Worm (Caenorhabditis elegans) whole organism, L1 larva: ENCODE measurements around the gene F56C3.7.

Experiments used
- C04F5.9 ChIP-seq: sonication (generic microtip); optimal IDR thresholded peaks from 2 replicates; lab custom pipeline; 2016; ENCODE audit warnings: missing genetic modification characterization, missing compliant biosample characterization
- C16A3.4 ChIP-seq: fragments of 150-350 bp; optimal IDR thresholded peaks from 2 replicates; lab custom pipeline; 2014; ENCODE audit warnings: missing biosample characterization, missing genetic modification characterization
- Y116A8C.19 ChIP-seq: sonication (generic microtip); optimal IDR thresholded peaks from 2 replicates; lab custom pipeline; 2016; ENCODE audit warnings: missing compliant biosample characterization, missing genetic modification characterization, borderline replicate concordance
- aha-1 ChIP-seq: fragments of 150-350 bp; optimal IDR thresholded peaks from 2 replicates; lab custom pipeline; 2014; ENCODE audit warnings: missing biosample characterization, missing genetic modification characterization
- alr-1 ChIP-seq: fragments of 200-800 bp; sonication (Bioruptor generic); optimal IDR thresholded peaks from 2 replicates; lab custom pipeline; 2018; ENCODE audit warnings: borderline replicate concordance, mild to moderate bottlenecking, missing genetic modification characterization, missing compliant biosample characterization
- aly-2 ChIP-seq: fragments of 150-350 bp; optimal IDR thresholded peaks from 2 replicates; lab custom pipeline; 2014; ENCODE audit warnings: missing biosample characterization, missing genetic modification characterization
- ama-1 ChIP-seq: fragments of 150-350 bp; optimal IDR thresholded peaks from 2 replicates; lab custom pipeline; 2014
- blmp-1 ChIP-seq: fragments of 150-350 bp; optimal IDR thresholded peaks from 2 replicates; lab custom pipeline; 2014; ENCODE audit warnings: missing biosample characterization, missing genetic modification characterization
- ceh-63 ChIP-seq: fragments of 200-800 bp; sonication (Bioruptor generic); optimal IDR thresholded peaks from 2 replicates; lab custom pipeline; 2018; ENCODE audit warnings: mild to moderate bottlenecking, missing genetic modification characterization, missing compliant biosample characterization
- ceh-88 ChIP-seq: fragments of 200-800 bp; sonication (Bioruptor generic); IDR thresholded peaks from 2 replicates; pipeline ENCODE4 v1.3.6; 2022; ENCODE audit warnings: missing genetic modification characterization, missing compliant biosample characterization
- ceh-90 ChIP-seq: sonication (generic microtip); optimal IDR thresholded peaks from 2 replicates; lab custom pipeline; 2016; ENCODE audit warnings: missing genetic modification characterization, missing compliant biosample characterization
- ces-1 ChIP-seq: fragments of 150-350 bp; optimal IDR thresholded peaks from 2 replicates; lab custom pipeline; 2014; ENCODE audit warnings: missing biosample characterization, missing genetic modification reagents, missing genetic modification characterization
- dsc-1 ChIP-seq: sonication (generic microtip); optimal IDR thresholded peaks from 2 replicates; lab custom pipeline; 2016; ENCODE audit warnings: mild to moderate bottlenecking, missing genetic modification characterization, missing compliant biosample characterization
- efl-3 ChIP-seq: fragments of 200-800 bp; sonication (Bioruptor generic); optimal IDR thresholded peaks from 2 replicates; lab custom pipeline; 2018; ENCODE audit warnings: mild to moderate bottlenecking, missing genetic modification characterization, missing compliant biosample characterization
- egl-27 ChIP-seq, 2 experiments: fragments of 150-350 bp in 1 of 2; sonication (generic microtip); optimal IDR thresholded peaks; 3 replicates each; lab custom pipeline; 2017 to 2018; ENCODE audit warnings: missing biosample characterization in 2 of 2, missing genetic modification characterization in 2 of 2, missing genetic modification reagents in 2 of 2
- elt-2 ChIP-seq: sonication (generic microtip); optimal IDR thresholded peaks from 2 replicates; lab custom pipeline; 2016; ENCODE audit warnings: missing genetic modification characterization, mild to moderate bottlenecking, inconsistent platforms, missing compliant biosample characterization, missing genetic modification reagents
- fos-1 ChIP-seq: fragments of 150-350 bp; optimal IDR thresholded peaks from 2 replicates; lab custom pipeline; 2014; ENCODE audit warnings: missing biosample characterization, missing genetic modification characterization
- grh-1 ChIP-seq: fragments of 200-800 bp; sonication (Bioruptor generic); IDR thresholded peaks from 2 replicates; pipeline ENCODE4 v1.3.6; 2022; ENCODE audit warnings: missing genetic modification reagents, missing genetic modification characterization, missing compliant biosample characterization
- lin-13 ChIP-seq: fragments of 150-350 bp; optimal IDR thresholded peaks from 2 replicates; lab custom pipeline; 2014; ENCODE audit warnings: missing biosample characterization, missing genetic modification reagents, missing genetic modification characterization
- lin-15B ChIP-seq: fragments of 150-350 bp; sonication (generic microtip); optimal IDR thresholded peaks from 3 replicates; lab custom pipeline; 2014; ENCODE audit warnings: missing biosample characterization, missing genetic modification characterization
- lin-35 ChIP-seq, 2 experiments: fragments of 150-350 bp; optimal IDR thresholded peaks; 2 replicates each; lab custom pipeline; 2014; ENCODE audit warnings: missing biosample characterization in 2 of 2, missing genetic modification characterization in 2 of 2, missing genetic modification reagents in 2 of 2
- lsy-2 ChIP-seq, 2 experiments: fragments of 150-350 bp; optimal IDR thresholded peaks; 2 replicates each; lab custom pipeline; 2014; ENCODE audit warnings: missing biosample characterization in 2 of 2, missing genetic modification characterization in 2 of 2
- nhr-11 ChIP-seq: fragments of 150-350 bp; optimal IDR thresholded peaks from 2 replicates; lab custom pipeline; 2014; ENCODE audit warnings: missing biosample characterization, missing genetic modification characterization
- nhr-19 ChIP-seq: fragments of 200-800 bp; sonication (Bioruptor generic); conservative IDR thresholded peaks from 2 replicates; pipeline ENCODE4 v1.3.6; 2022; ENCODE audit warnings: missing genetic modification characterization, missing compliant biosample characterization
- nhr-28 ChIP-seq: fragments of 150-350 bp; optimal IDR thresholded peaks from 2 replicates; lab custom pipeline; 2014; ENCODE audit warnings: missing biosample characterization, missing genetic modification characterization
- nhr-76 ChIP-seq: sonication (generic microtip); optimal IDR thresholded peaks from 2 replicates; lab custom pipeline; 2017; ENCODE audit warnings: missing biosample characterization, missing genetic modification characterization
- nhr-77 ChIP-seq: fragments of 150-350 bp; optimal IDR thresholded peaks from 2 replicates; lab custom pipeline; 2014; ENCODE audit warnings: missing biosample characterization, missing genetic modification characterization
- nhr-84 ChIP-seq: sonication (generic microtip); optimal IDR thresholded peaks from 2 replicates; lab custom pipeline; 2017; ENCODE audit warnings: missing biosample characterization, missing genetic modification characterization
- nhr-85 ChIP-seq: sonication (generic microtip); peaks from one replicate; lab custom pipeline; 2016; ENCODE audit warnings: missing genetic modification characterization, inconsistent platforms, missing compliant biosample characterization
- pag-3 ChIP-seq: sonication (generic microtip); optimal IDR thresholded peaks from 2 replicates; lab custom pipeline; 2017; ENCODE audit warnings: missing genetic modification characterization, mild to moderate bottlenecking, missing compliant biosample characterization, antibody characterized with exemption, borderline replicate concordance; ENCODE audit not compliant: insufficient read depth
- pqm-1 ChIP-seq: sonication (generic microtip); optimal IDR thresholded peaks from 3 replicates; lab custom pipeline; 2017; ENCODE audit warnings: missing biosample characterization, missing genetic modification characterization
- rnt-1 ChIP-seq: sonication (generic microtip); optimal IDR thresholded peaks from 2 replicates; lab custom pipeline; 2016; ENCODE audit warnings: mild to moderate bottlenecking, missing genetic modification characterization, moderate library complexity, missing compliant biosample characterization
- skn-1 ChIP-seq: fragments of 150-350 bp; optimal IDR thresholded peaks from 2 replicates; lab custom pipeline; 2014; ENCODE audit warnings: missing biosample characterization, missing genetic modification characterization
- snpc-4 ChIP-seq: fragments of 150-350 bp; optimal IDR thresholded peaks from 2 replicates; lab custom pipeline; 2014; ENCODE audit warnings: missing biosample characterization, missing genetic modification characterization
- sup-37 ChIP-seq: fragments of 200-800 bp; sonication (Bioruptor generic); optimal IDR thresholded peaks from 2 replicates; lab custom pipeline; 2018; ENCODE audit warnings: mild to moderate bottlenecking, missing genetic modification characterization, missing compliant biosample characterization
- tbx-2 ChIP-seq: sonication (generic microtip); optimal IDR thresholded peaks from 2 replicates; lab custom pipeline; 2016; ENCODE audit warnings: missing genetic modification characterization, missing compliant biosample characterization
- tlp-1 ChIP-seq: fragments of 150-350 bp; optimal IDR thresholded peaks from 2 replicates; lab custom pipeline; 2014; ENCODE audit warnings: missing biosample characterization, missing genetic modification characterization
- unc-130 ChIP-seq: fragments of 150-350 bp; optimal IDR thresholded peaks from 2 replicates; lab custom pipeline; 2017; ENCODE audit warnings: missing biosample characterization, missing genetic modification characterization, inconsistent platforms
- unc-62 ChIP-seq: fragments of 150-350 bp; optimal IDR thresholded peaks from 2 replicates; lab custom pipeline; 2014; ENCODE audit warnings: missing biosample characterization, missing genetic modification reagents, missing genetic modification characterization
- unc-86 ChIP-seq: sonication (generic microtip); optimal IDR thresholded peaks from 2 replicates; lab custom pipeline; 2016; ENCODE audit warnings: missing genetic modification characterization, missing compliant biosample characterization
- unc-98 ChIP-seq: fragments of 200-800 bp; sonication (Bioruptor generic); IDR thresholded peaks from 2 replicates; pipeline ENCODE4 v1.3.6; 2022; ENCODE audit warnings: missing genetic modification characterization, missing compliant biosample characterization
- vab-15 ChIP-seq: sonication (generic microtip); optimal IDR thresholded peaks from 2 replicates; lab custom pipeline; 2017; ENCODE audit warnings: missing genotype, mild to moderate bottlenecking, missing genetic modification characterization, missing compliant biosample characterization

The F56C3.7 gene

DNA sequence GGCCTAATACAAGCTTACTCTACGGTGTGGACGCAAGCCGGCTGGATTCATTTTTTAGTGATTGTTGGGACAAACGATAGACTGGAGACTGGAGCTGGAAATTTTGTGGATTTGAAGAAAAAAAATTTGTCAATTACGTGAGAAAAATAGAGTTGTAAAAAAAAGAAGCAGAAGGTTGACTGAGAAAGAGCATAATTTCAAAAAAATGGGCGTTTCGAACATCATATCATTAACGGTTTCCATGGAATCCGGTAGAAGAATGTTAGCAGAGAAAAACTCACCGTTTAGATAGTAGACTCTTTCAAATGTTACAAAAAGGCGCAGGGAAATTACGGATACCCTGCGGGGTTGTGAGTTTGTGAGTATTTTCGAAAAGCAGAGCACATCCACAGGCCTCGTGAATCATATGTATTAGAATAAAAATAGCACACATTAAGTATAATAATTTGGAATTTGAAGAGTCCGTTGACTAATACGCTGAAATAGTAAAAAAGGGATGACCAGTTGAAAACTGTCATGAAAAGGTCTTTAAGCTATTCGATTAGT is at the start of gene F56C3.7:
Gene F56C3.7, minus strand, starts transcription at position 51 of the 546 bp plus-strand sequence.
- no peak for TF ChIP-seq unc-98
- peak; percentile 51 for TF ChIP-seq dsc-1 (tag; lab: Kevin White, UChicago)

DNA sequence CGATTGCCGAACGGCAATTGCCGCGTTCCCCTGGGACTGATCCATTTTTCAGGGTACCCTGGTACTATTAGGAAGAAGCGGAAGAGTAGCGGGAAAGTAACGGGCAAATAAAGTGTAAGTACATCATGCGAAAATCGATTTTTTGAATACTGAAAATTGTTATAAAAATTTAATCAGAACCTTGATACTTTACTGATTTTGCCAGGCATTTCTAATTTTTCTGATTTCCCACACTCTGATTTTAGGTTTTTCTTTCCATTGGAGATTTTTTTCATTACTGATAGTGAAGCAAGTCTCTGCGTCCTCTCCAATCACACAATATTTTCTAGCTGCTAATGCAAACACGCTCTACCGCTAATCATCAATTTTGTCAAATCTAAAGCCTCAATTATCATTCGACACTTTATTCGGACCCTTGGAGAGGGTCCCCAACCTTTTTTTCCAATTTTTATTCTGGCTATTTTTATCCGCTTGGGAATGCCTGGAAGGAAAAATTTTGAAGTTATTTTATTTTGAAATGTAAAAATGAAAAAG is 48.6 kb upstream of the F56C3.7 start, which contains the start of gene F19G12.9:
Gene F19G12.9, plus strand, starts transcription at position 51 of the 534 bp plus-strand sequence.
- TF ChIP-seq grh-1: no peak
- no peak for TF ChIP-seq pqm-1 (tag; lab: Kevin White, UChicago)
- peak; percentile 20 for TF ChIP-seq blmp-1 (tag; lab: Kevin White, UChicago)
- TF ChIP-seq lin-15B (tag; lab: Kevin White, UChicago): no peak
- peak; percentile 29 for TF ChIP-seq rnt-1 (tag; lab: Kevin White, UChicago)
- TF ChIP-seq snpc-4 (tag; lab: Kevin White, UChicago): no peak
- TF ChIP-seq lsy-2 (tag; optimal IDR thresholded peaks at IDR 0.05; lab: Kevin White, UChicago): no peak
- peak in 1 of 2 experiments; percentile 54 for TF ChIP-seq lin-35 (GFP tag; optimal IDR thresholded peaks at IDR 0.05; lab: Kevin White, UChicago)
- no peak for TF ChIP-seq efl-3 (GFP tag; lab: Kevin White, UChicago)
- no peak for TF ChIP-seq aha-1
- TF ChIP-seq nhr-76 (tag; lab: Kevin White, UChicago): no peak
- TF ChIP-seq unc-130: no peak
- TF ChIP-seq C16A3.4 (tag; lab: Kevin White, UChicago): no peak
- TF ChIP-seq ceh-63 (GFP tag; lab: Kevin White, UChicago): no peak
- no peak for TF ChIP-seq alr-1 (tag; lab: Kevin White, UChicago)
- TF ChIP-seq elt-2 (tag; lab: Kevin White, UChicago): peak; percentile 7
- TF ChIP-seq nhr-19 (GFP tag; lab: Robert Waterston, UW): no peak
- TF ChIP-seq vab-15 (tag; lab: Kevin White, UChicago): no peak
- peak; percentile 96 for TF ChIP-seq skn-1 (tag; lab: Kevin White, UChicago)

DNA sequence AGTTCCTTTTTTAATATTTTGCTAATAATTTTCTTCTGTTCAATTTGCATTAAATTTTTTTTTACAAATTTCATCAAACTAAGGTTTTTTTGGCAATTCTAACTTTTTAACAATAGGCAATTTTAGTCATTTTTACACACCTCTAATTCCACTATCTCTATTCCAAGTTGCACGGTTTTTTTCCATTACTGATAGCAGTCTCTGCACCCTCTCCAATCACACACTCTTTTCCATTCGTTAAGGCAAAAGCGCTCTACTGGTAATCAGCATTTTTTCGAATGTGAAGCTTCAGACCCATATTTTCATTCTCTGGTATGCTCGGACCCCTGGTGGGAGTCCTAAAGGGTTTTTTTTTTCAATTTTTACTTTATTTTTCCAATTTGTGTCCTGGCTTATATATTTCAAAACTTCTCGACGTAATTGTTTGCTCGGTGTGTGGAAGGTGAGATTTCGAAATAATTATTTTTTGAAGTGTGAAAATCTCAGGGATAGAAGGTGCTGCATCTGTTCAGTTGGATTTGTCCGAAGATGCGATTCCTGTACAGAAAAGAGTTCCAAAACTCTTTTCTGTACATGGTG is 46.3 kb upstream of the F56C3.7 start, which contains the start of the genes F19G12.4 and F19G12.8:
Gene F19G12.4, plus strand, starts transcription at position 529 of the 579 bp plus-strand sequence.
Gene F19G12.8, plus strand, starts transcription at position 545 of the 579 bp plus-strand sequence.
- peak; percentile 20 for TF ChIP-seq nhr-85 (tag; lab: Kevin White, UChicago)
- TF ChIP-seq tbx-2 (tag; lab: Kevin White, UChicago): no peak
- TF ChIP-seq elt-2 (tag; lab: Kevin White, UChicago): peak; percentile 12
- no peak for TF ChIP-seq aly-2 (tag; lab: Kevin White, UChicago)
- TF ChIP-seq unc-130: no peak
- no peak for TF ChIP-seq sup-37 (GFP tag; lab: Kevin White, UChicago)
- peak in 1 of 2 experiments; percentile 1 for TF ChIP-seq lin-35 (GFP tag; optimal IDR thresholded peaks at IDR 0.05; lab: Kevin White, UChicago)
- TF ChIP-seq tlp-1 (tag; lab: Kevin White, UChicago): no peak
- TF ChIP-seq C04F5.9 (tag; lab: Kevin White, UChicago): no peak

DNA sequence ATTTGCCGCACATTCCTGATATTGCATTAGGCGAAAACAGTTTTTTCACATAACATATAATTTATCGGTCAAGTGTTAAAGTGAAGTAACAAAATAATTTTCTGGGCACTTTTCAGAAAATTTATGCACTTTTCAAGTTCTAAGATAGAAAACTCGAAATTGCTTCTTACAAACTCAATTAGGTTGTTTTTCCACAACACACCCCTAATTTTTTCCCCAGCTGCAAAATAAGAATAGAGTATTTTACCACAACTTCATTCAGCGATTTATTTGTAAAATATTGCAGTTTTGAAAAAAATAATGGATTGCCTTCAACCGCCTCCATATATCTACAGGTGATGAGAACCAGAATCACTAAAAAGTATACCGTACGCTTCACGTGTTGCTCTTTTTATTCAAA is 42.3 kb upstream of the F56C3.7 start, which contains the start of gene srh-19:
Gene srh-19, plus strand, starts transcription at position 301 of the 400 bp plus-strand sequence.
- no peak for TF ChIP-seq nhr-77 (tag; lab: Kevin White, UChicago)
- no peak for TF ChIP-seq nhr-84 (tag; lab: Kevin White, UChicago)
- no peak for TF ChIP-seq lin-13 (GFP tag; lab: Kevin White, UChicago)
- no peak for TF ChIP-seq unc-62
- TF ChIP-seq egl-27 (tag; optimal IDR thresholded peaks at IDR 0.05; lab: Kevin White, UChicago): no peak
- TF ChIP-seq Y116A8C.19 (tag; lab: Kevin White, UChicago): no peak
- TF ChIP-seq ces-1 (GFP tag; lab: Kevin White, UChicago): no peak
- TF ChIP-seq nhr-11 (tag; lab: Kevin White, UChicago): no peak
- TF ChIP-seq nhr-28 (tag; lab: Kevin White, UChicago): no peak
- TF ChIP-seq ceh-90 (tag; lab: Kevin White, UChicago): no peak
- no peak for TF ChIP-seq fos-1 (tag; lab: Kevin White, UChicago)
- no peak for TF ChIP-seq blmp-1 (tag; lab: Kevin White, UChicago)
- TF ChIP-seq ceh-88 (GFP tag; lab: Robert Waterston, UW): no peak
- TF ChIP-seq pag-3: no peak
- TF ChIP-seq ama-1 (lab: Kevin White, UChicago): no peak
- TF ChIP-seq unc-86: no peak
- no peak for TF ChIP-seq lin-35 (GFP tag; optimal IDR thresholded peaks at IDR 0.05; lab: Kevin White, UChicago)
